Worm (Caenorhabditis elegans): ENCODE data around the gene F11G11.4.

Gene F11G11.4

DNA sequence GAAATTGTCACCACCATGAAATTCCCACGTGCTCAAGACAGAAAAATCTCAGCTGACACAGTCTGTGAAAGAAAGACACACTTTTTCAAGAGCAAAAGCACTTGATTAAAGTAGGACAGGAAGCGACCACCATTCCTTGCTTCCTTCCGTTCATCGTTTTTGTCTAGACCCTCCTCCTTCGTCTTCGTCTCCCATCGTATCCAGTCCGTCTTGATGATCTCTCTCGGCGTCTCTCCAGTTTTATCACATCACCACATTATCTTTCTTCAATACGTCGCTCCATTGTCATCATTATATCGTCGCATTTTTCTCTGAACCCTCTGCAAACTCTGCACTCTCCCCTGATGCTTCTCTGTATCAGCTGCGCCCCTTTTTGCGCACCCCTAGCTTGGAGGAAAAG lies 47.8 kb downstream of the F11G11.4 start (continued):
- TF ChIP-seq tag-97 (GFP tag; IDR thresholded peaks at IDR 0.05) = no peak
- TF ChIP-seq sdz-12 (GFP tag; optimal IDR thresholded peaks at IDR 0.05) = no peak
- no peak for TF ChIP-seq nhr-76 (tag; optimal IDR thresholded peaks at IDR 0.05)
